3 fruit fly cellular contexts compared by ENCODE assay signal in genomic region chrX:3157048-3157703, dm6.
TF ChIP-seq lines count a peak whose summit lies in the region.

No protein-coding gene starts in this region.

- no peak for TF ChIP-seq CTCF in whole organism, embryonic (GFP tag; optimal IDR thresholded peaks at IDR 0.05; lab: Kevin White, UChicago)

TF ChIP-seq in whole organism, adult, 20 proteins besides CTCF, POLR2A, EP300 and RAD21:
- TF ChIP-seq CG1620 (GFP tag; optimal IDR thresholded peaks at IDR 0.05; lab: Kevin White, UChicago) (no peak), Clk (GFP tag; optimal IDR thresholded peaks at IDR 0.05; lab: Kevin White, UChicago) (no peak), tj (GFP tag; optimal IDR thresholded peaks at IDR 0.05; lab: Kevin White, UChicago) (peak; percentile 44), cic (GFP tag; optimal IDR thresholded peaks at IDR 0.05; lab: Kevin White, UChicago) (no peak), kay (GFP tag; lab: Kevin White, UChicago; ENCODE audit: borderline replicate concordance) (no peak), pad (GFP tag; optimal IDR thresholded peaks at IDR 0.05; lab: Kevin White, UChicago) (no peak)

TF ChIP-seq in whole organism, embryonic, 481 proteins besides CTCF, POLR2A, EP300 and RAD21 (continues in another document):
- TF ChIP-seq pfk (GFP tag; optimal IDR thresholded peaks at IDR 0.05; lab: Kevin White, UChicago) = no peak
- no peak for TF ChIP-seq cg (GFP tag; optimal IDR thresholded peaks at IDR 0.05; lab: Kevin White, UChicago)
- TF ChIP-seq lilli (GFP tag; optimal IDR thresholded peaks at IDR 0.05; lab: Kevin White, UChicago) = peak; percentile 24
- TF ChIP-seq ftz-f1 (GFP tag; optimal IDR thresholded peaks at IDR 0.05; lab: Kevin White, UChicago) = no peak
- peak; percentile 18 for TF ChIP-seq Antp (GFP tag; optimal IDR thresholded peaks at IDR 0.05; lab: Kevin White, UChicago)
- 0 out of 2 replicates have a peak, but pooled peaks have one; percentile 22 for TF ChIP-seq chm (GFP tag; IDR thresholded peaks at IDR 0.05; lab: Robert Waterston, UW)
- TF ChIP-seq Pdp1 (GFP tag; optimal IDR thresholded peaks at IDR 0.05; lab: Kevin White, UChicago) = peak; percentile 10 to 12
- peak; percentile 54 for TF ChIP-seq CG15269 (tag; optimal IDR thresholded peaks at IDR 0.05; lab: Kevin White, UChicago)
- TF ChIP-seq br (optimal IDR thresholded peaks at IDR 0.05; lab: Kevin White, UChicago) = no peak
- TF ChIP-seq vvl (GFP tag; IDR thresholded peaks at IDR 0.05; lab: Robert Waterston, UW) = peak; percentile 68
- TF ChIP-seq gro (GFP tag; optimal IDR thresholded peaks at IDR 0.05; lab: Kevin White, UChicago) = peak; percentile 75
- TF ChIP-seq zfh2 (GFP tag; optimal IDR thresholded peaks at IDR 0.05; lab: Kevin White, UChicago) = peak; percentile 20
- TF ChIP-seq Nf-YC (tag; optimal IDR thresholded peaks at IDR 0.05; lab: Kevin White, UChicago) = no peak
- peak; percentile 37; the same call in 2 of the 3 replicates for TF ChIP-seq tgo (GFP tag; IDR thresholded peaks at IDR 0.05; lab: Robert Waterston, UW)
- no peak for TF ChIP-seq Fer2 (tag; optimal IDR thresholded peaks at IDR 0.05; lab: Kevin White, UChicago)
- no peak for TF ChIP-seq GATAe (GFP tag; conservative IDR thresholded peaks at IDR 0.05; lab: Robert Waterston, UW)
- peak; percentile 20 for TF ChIP-seq fd3F (GFP tag; optimal IDR thresholded peaks at IDR 0.05; lab: Kevin White, UChicago)
- no peak for TF ChIP-seq CG6813 (GFP tag; optimal IDR thresholded peaks at IDR 0.05; lab: Kevin White, UChicago)
- no peak for TF ChIP-seq trem (tag; optimal IDR thresholded peaks at IDR 0.05; lab: Kevin White, UChicago)
- TF ChIP-seq crol (GFP tag; IDR thresholded peaks at IDR 0.05; lab: Robert Waterston, UW) = 0 out of 2 replicates have a peak, but pooled peaks have one; percentile 33
- 0 out of 2 replicates have a peak, but pooled peaks have one; percentile 8 for TF ChIP-seq Xrp1 (GFP tag; IDR thresholded peaks at IDR 0.05; lab: Robert Waterston, UW)
- TF ChIP-seq Hmr (GFP tag; optimal IDR thresholded peaks at IDR 0.05; lab: Kevin White, UChicago) = peak; percentile 1
- TF ChIP-seq rib (GFP tag; IDR thresholded peaks at IDR 0.05; lab: Robert Waterston, UW) = peak; percentile 51
- TF ChIP-seq Abd-B (GFP tag; optimal IDR thresholded peaks at IDR 0.05; lab: Kevin White, UChicago) = peak; percentile 16
- TF ChIP-seq sqz (GFP tag; optimal IDR thresholded peaks at IDR 0.05; lab: Kevin White, UChicago) = peak; percentile 9
- peak; percentile 29 for TF ChIP-seq CG9817 (tag; optimal IDR thresholded peaks at IDR 0.05; lab: Kevin White, UChicago)
- TF ChIP-seq NfI (GFP tag; optimal IDR thresholded peaks at IDR 0.05; lab: Kevin White, UChicago) = peak; percentile 27
- no peak for TF ChIP-seq lmd (GFP tag; IDR thresholded peaks at IDR 0.05; lab: Robert Waterston, UW)
- TF ChIP-seq CG12071 (GFP tag; optimal IDR thresholded peaks at IDR 0.05; lab: Kevin White, UChicago) = peak; percentile 9
- no peak for TF ChIP-seq Trl (optimal IDR thresholded peaks at IDR 0.05; lab: Kevin White, UChicago)
- peak; percentile 13 for TF ChIP-seq Trl (GFP tag; optimal IDR thresholded peaks at IDR 0.05; lab: Kevin White, UChicago)
- peak; percentile 19 for TF ChIP-seq sd (tag; optimal IDR thresholded peaks at IDR 0.05; lab: Kevin White, UChicago)
- TF ChIP-seq klu (GFP tag; IDR thresholded peaks at IDR 0.05; lab: Robert Waterston, UW) = 0 out of 2 replicates have a peak, but pooled peaks have one; percentile 14
- peak; percentile 31 for TF ChIP-seq dmrt99B (tag; optimal IDR thresholded peaks at IDR 0.05; lab: Kevin White, UChicago)
- 0 out of 2 replicates have a peak, but pooled peaks have one; percentile 18 for TF ChIP-seq E2f1 (GFP tag; IDR thresholded peaks at IDR 0.05; lab: Robert Waterston, UW)
- no peak for TF ChIP-seq Ets97D (GFP tag; optimal IDR thresholded peaks at IDR 0.05; lab: Kevin White, UChicago)
- 0 out of 3 replicates have a peak, but pooled peaks have one; percentile 33 for TF ChIP-seq CG34422 (GFP tag; IDR thresholded peaks at IDR 0.05; lab: Robert Waterston, UW)
- no peak for TF ChIP-seq tap (tag; optimal IDR thresholded peaks at IDR 0.05; lab: Kevin White, UChicago)
- 0 out of 2 replicates have a peak, but pooled peaks have one; percentile 25 for TF ChIP-seq cas (GFP tag; IDR thresholded peaks at IDR 0.05; lab: Robert Waterston, UW)
- TF ChIP-seq Oli (tag; optimal IDR thresholded peaks at IDR 0.05; lab: Kevin White, UChicago) = peak; percentile 8
- TF ChIP-seq CG12391 (tag; optimal IDR thresholded peaks at IDR 0.05; lab: Kevin White, UChicago) = peak; percentile 27

TF ChIP-seq in whole organism, prepupa, 60 proteins besides CTCF, POLR2A, EP300 and RAD21:
- TF ChIP-seq CG1621 (tag; optimal IDR thresholded peaks at IDR 0.05; lab: Kevin White, UChicago) (no peak), CG16779 (tag; optimal IDR thresholded peaks at IDR 0.05; lab: Kevin White, UChicago) (no peak), fkh (GFP tag; optimal IDR thresholded peaks at IDR 0.05; lab: Kevin White, UChicago) (peak; percentile 3)
